Fruit fly (Drosophila melanogaster) whole organism, adult: ENCODE results near the gene E2f1.

ENCODE experiments used
- CG11617 ChIP-seq: fragments of 200-800 bp; sonication (Bioruptor generic); optimal IDR thresholded peaks from 2 replicates; lab custom pipeline; 2017; ENCODE audit warnings: mild to moderate bottlenecking, missing biosample characterization, missing genetic modification reagents, missing genetic modification characterization
- CG14711 ChIP-seq: fragments of 200-800 bp; sonication (Bioruptor generic); optimal IDR thresholded peaks from 2 replicates; lab custom pipeline; 2018; ENCODE audit warnings: missing biosample characterization, mild to moderate bottlenecking, missing genetic modification characterization, moderate library complexity
- CG33017 ChIP-seq: fragments of 200-800 bp; sonication (Bioruptor generic); optimal IDR thresholded peaks from 2 replicates; lab custom pipeline; 2018; ENCODE audit warnings: missing biosample characterization, mild to moderate bottlenecking, missing genetic modification characterization, moderate library complexity
- CG7045 ChIP-seq: fragments of 200-800 bp; sonication (Bioruptor generic); optimal IDR thresholded peaks from 2 replicates; lab custom pipeline; 2017; ENCODE audit warnings: missing biosample characterization, mild to moderate bottlenecking, missing genetic modification characterization
- Clk ChIP-seq: fragments of 200-800 bp; sonication (Bioruptor generic); optimal IDR thresholded peaks from 2 replicates; lab custom pipeline; 2017; ENCODE audit warnings: missing biosample characterization, missing genetic modification characterization
- Crg-1 ChIP-seq: fragments of 200-800 bp; sonication (Bioruptor generic); optimal IDR thresholded peaks from 2 replicates; lab custom pipeline; 2016; ENCODE audit warnings: missing biosample characterization, missing genetic modification characterization
- Hr96 ChIP-seq: fragments of 200-800 bp; sonication (Bioruptor generic); optimal IDR thresholded peaks from 2 replicates; lab custom pipeline; 2016; ENCODE audit warnings: missing biosample characterization, missing genetic modification characterization
- bab1 ChIP-seq: fragments of 200-800 bp; sonication (Bioruptor generic); optimal IDR thresholded peaks from 3 replicates; lab custom pipeline; 2019; ENCODE audit warnings: missing biosample characterization, mild to moderate bottlenecking, missing genetic modification characterization, moderate library complexity
- cnc ChIP-seq, 2 experiments: fragments of >200 bp; optimal IDR thresholded peaks; 2 replicates each; lab custom pipeline; 2017
- kay ChIP-seq: fragments of 200-800 bp; sonication (Bioruptor generic); peaks from one replicate; lab custom pipeline; 2016; ENCODE audit warnings: missing biosample characterization, missing genetic modification characterization, borderline replicate concordance
- ovo ChIP-seq: fragments of 200-800 bp; sonication (Bioruptor generic); optimal IDR thresholded peaks from 2 replicates; lab custom pipeline; 2016; ENCODE audit warnings: missing biosample characterization, missing genetic modification characterization
- pad ChIP-seq: fragments of 200-800 bp; sonication (Bioruptor generic); optimal IDR thresholded peaks from 3 replicates; lab custom pipeline; 2017; ENCODE audit warnings: missing biosample characterization, missing genetic modification characterization, mild to moderate bottlenecking, moderate library complexity, missing genetic modification reagents
- tj ChIP-seq: fragments of 200-800 bp; sonication (Bioruptor generic); optimal IDR thresholded peaks from 3 replicates; lab custom pipeline; 2017; ENCODE audit warnings: missing biosample characterization, mild to moderate bottlenecking, missing genetic modification characterization, moderate library complexity
- toe ChIP-seq: fragments of 200-800 bp; sonication (Bioruptor generic); optimal IDR thresholded peaks from 2 replicates; lab custom pipeline; 2016; ENCODE audit warnings: missing biosample characterization, missing genetic modification characterization

DNA sequence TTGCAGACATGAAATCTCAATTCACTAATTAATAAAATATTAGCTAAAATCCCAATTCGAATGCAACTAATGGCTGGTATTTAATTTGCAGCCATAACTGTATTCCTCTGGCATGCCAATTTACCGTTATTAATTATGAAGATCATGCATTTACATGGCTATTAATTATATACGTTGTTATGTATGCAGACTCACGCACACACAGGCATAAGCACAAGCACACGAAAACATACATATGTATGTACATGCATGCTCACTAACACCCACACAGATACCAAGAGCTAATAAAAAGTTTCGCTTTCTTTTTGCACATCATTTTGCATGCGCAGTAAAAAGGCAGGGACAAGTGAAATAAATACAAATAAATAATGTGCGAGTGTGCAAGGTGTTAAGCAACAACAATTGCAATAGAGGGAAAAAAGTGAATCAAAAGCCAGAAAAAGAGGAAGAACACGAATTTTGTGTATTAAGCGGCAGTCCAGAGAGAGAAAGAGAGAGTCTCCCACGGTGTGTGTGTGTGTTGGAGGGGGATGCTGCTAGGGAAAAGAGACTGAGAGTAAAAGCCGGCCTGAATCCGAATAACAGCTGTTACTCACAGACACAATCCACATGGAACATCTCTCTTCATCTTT, 30.3 kb downstream of the E2f1 start:
- TF ChIP-seq CG33017 (tag; lab: Kevin White, UChicago) (peak; percentile 19), toe (GFP tag; lab: Kevin White, UChicago) (no peak), bab1 (GFP tag; lab: Kevin White, UChicago) (peak; percentile 22), Crg-1 (GFP tag; lab: Kevin White, UChicago) (no peak), Clk (GFP tag; lab: Kevin White, UChicago) (no peak), cnc (optimal IDR thresholded peaks at IDR 0.05; lab: Kevin White, UChicago) (no peak), tj (GFP tag; lab: Kevin White, UChicago) (peak; percentile 84), ovo (GFP tag; lab: Kevin White, UChicago) (peak; percentile 46), CG14711 (peak; percentile 10), kay (GFP tag; lab: Kevin White, UChicago) (peak; percentile 94), CG7045 (GFP tag; lab: Kevin White, UChicago) (no peak), CG11617 (GFP tag; lab: Kevin White, UChicago) (no peak), Hr96 (GFP tag; lab: Kevin White, UChicago) (no peak), pad (GFP tag; lab: Kevin White, UChicago) (peak; percentile 86)
